Worm (Caenorhabditis elegans): Measurements from ENCODE around the gene gnrr-5.
A peak's percentile ranks its signal among the peaks of the same experiment; 100 is the strongest.

The gnrr-5 gene

DNA sequence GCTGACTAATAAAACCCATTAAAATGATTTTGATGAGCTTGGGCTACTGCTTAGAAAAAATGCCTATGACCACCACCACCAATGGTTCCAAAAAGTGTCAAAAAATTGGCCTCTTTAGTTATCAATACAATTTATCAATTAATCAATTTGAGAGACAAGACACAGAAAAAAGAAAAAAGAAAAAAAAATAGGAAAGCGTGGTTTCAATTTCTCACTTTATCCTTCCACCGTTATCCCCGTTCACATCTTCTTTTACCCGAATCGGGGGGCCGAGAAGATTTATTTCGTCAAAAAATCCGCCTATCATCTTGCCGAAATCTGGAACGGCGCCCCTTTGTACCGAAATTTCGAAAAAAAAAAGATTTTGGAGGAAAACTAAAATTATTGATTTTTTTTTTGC is 46.2 kb upstream of the gnrr-5 start:
- TF ChIP-seq unc-39 (tag; optimal IDR thresholded peaks at IDR 0.05) (no peak), nhr-76 (tag; optimal IDR thresholded peaks at IDR 0.05) (no peak), sptf-1 (tag; optimal IDR thresholded peaks at IDR 0.05) (no peak), nhr-2 (tag; optimal IDR thresholded peaks at IDR 0.05) (no peak), M03D4.4 (tag; optimal IDR thresholded peaks at IDR 0.05) (no peak)

DNA sequence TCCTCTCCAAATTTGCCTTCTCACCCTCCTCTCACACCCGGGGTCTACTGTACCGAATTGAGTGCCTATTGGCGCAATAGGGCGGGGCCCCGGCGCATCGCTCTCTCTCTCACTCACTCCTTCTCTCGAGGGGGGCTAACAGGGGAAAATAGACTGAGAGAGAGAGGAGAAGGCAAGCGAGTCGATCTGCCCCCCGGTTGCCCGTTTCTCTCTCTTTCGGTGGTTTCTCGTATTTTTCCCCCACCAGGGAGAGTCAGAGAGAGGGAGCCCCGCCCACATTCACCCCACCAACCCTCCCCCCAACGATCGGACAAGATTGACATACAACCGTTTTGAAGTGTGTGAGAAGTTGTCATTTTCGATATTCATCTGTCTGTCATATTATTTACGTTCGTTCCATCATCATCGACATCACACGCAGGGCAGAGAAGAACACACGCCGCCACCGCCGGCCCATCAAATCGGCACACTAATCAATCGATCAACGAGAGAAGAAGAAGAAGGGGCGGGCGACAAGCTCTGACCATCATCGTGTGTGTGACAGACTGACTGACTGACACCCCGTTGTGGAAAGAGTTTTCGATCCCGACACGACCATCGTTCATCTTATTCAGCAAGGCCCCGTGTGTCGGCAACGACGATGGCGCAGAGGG is 44.7 kb upstream of the gnrr-5 start:
- peak; percentile 14 for TF ChIP-seq sem-2 (GFP tag; optimal IDR thresholded peaks at IDR 0.05)
- no peak for TF ChIP-seq elt-3 (tag; optimal IDR thresholded peaks at IDR 0.05)
- TF ChIP-seq sptf-1 (tag; optimal IDR thresholded peaks at IDR 0.05), result peak; percentile 15
- no peak for TF ChIP-seq nhr-237 (tag; optimal IDR thresholded peaks at IDR 0.05)
- TF ChIP-seq mab-5 (tag; optimal IDR thresholded peaks at IDR 0.05), result no peak
- peak; percentile 83 for TF ChIP-seq ham-2 (GFP tag; optimal IDR thresholded peaks at IDR 0.05)
- TF ChIP-seq ztf-11 (tag; optimal IDR thresholded peaks at IDR 0.05), result no peak
- TF ChIP-seq nhr-76 (tag; optimal IDR thresholded peaks at IDR 0.05), result no peak
- peak; percentile 43 for TF ChIP-seq cnd-1 (tag; optimal IDR thresholded peaks at IDR 0.05)
- no peak for TF ChIP-seq lin-13 (tag; optimal IDR thresholded peaks at IDR 0.05)
- no peak for TF ChIP-seq unc-39 (tag; optimal IDR thresholded peaks at IDR 0.05)
- TF ChIP-seq nhr-28 (tag; optimal IDR thresholded peaks at IDR 0.05), result no peak
- TF ChIP-seq ceh-43 (GFP tag; optimal IDR thresholded peaks at IDR 0.05), result no peak
- TF ChIP-seq mls-2 (tag; optimal IDR thresholded peaks at IDR 0.05), result no peak
- TF ChIP-seq ceh-39 (tag; optimal IDR thresholded peaks at IDR 0.05), result no peak
- TF ChIP-seq elt-1 (tag; optimal IDR thresholded peaks at IDR 0.05; ENCODE audit: borderline replicate concordance, insufficient read depth), result no peak
- TF ChIP-seq snpc-4 (tag; optimal IDR thresholded peaks at IDR 0.05), result no peak
- TF ChIP-seq M03D4.4 (tag; optimal IDR thresholded peaks at IDR 0.05), result peak; percentile 11
- no peak for TF ChIP-seq nhr-2 (tag; optimal IDR thresholded peaks at IDR 0.05)
- TF ChIP-seq blmp-1 (tag; optimal IDR thresholded peaks at IDR 0.05), result peak; percentile 38
- TF ChIP-seq ces-1 (GFP tag; optimal IDR thresholded peaks at IDR 0.05), result peak; percentile 19
- peak; percentile 100 for TF ChIP-seq unc-62 (GFP tag; optimal IDR thresholded peaks at IDR 0.05)
- TF ChIP-seq ceh-83 (GFP tag; optimal IDR thresholded peaks at IDR 0.05), result no peak
- TF ChIP-seq unc-120 (tag; optimal IDR thresholded peaks at IDR 0.05; ENCODE audit: poor library complexity, severe bottlenecking), result peak; percentile 82
- TF ChIP-seq bed-3 (GFP tag; optimal IDR thresholded peaks at IDR 0.05), result no peak
- peak; percentile 91 for TF ChIP-seq lsy-2 (tag; optimal IDR thresholded peaks at IDR 0.05)
- no peak for TF ChIP-seq nhr-12 (tag; optimal IDR thresholded peaks at IDR 0.05)
- TF ChIP-seq zip-8 (tag; optimal IDR thresholded peaks at IDR 0.05), result no peak
- no peak for TF ChIP-seq hlh-1 (tag; optimal IDR thresholded peaks at IDR 0.05)

DNA sequence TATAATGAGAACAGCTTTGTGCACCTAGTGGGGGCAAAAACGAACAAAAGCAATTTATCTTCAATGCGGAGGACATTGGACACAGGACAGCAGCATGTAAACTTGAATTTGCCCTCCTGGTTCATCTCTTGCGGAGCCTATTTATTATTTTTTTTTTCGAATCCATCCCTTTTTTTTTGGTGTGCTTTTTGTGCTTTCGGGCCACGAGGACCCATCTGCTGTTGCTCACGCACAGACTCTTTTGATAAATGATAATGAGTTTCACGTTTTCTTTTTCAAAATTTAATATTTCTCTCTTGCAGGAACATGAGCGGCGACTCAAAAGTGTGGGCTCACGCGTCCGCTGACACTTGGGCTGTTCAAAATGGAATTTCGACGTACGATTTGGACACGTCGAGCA is 42.6 kb upstream of the gnrr-5 start, which contains the start of gene unc-62:
unc-62 (plus strand) TSS at position 301 of the 400 bp plus-strand sequence.
- TF ChIP-seq pha-4 (tag; optimal IDR thresholded peaks at IDR 0.05) (no peak), nhr-28 (tag; optimal IDR thresholded peaks at IDR 0.05) (no peak), lsy-2 (tag; optimal IDR thresholded peaks at IDR 0.05) (no peak), tbx-8 (GFP tag; optimal IDR thresholded peaks at IDR 0.05) (no peak), mab-5 (tag; optimal IDR thresholded peaks at IDR 0.05) (no peak), flh-1 (GFP tag; optimal IDR thresholded peaks at IDR 0.05) (no peak), nhr-76 (tag; optimal IDR thresholded peaks at IDR 0.05) (no peak), unc-62 (GFP tag; optimal IDR thresholded peaks at IDR 0.05) (no peak), M03D4.4 (tag; optimal IDR thresholded peaks at IDR 0.05) (no peak), elt-3 (tag; optimal IDR thresholded peaks at IDR 0.05) (no peak), blmp-1 (tag; optimal IDR thresholded peaks at IDR 0.05) (no peak), snpc-4 (tag; optimal IDR thresholded peaks at IDR 0.05) (no peak), lin-32 (GFP tag; optimal IDR thresholded peaks at IDR 0.05) (no peak), ceh-83 (GFP tag; optimal IDR thresholded peaks at IDR 0.05) (no peak), ham-2 (GFP tag; optimal IDR thresholded peaks at IDR 0.05) (no peak), hlh-1 (tag; optimal IDR thresholded peaks at IDR 0.05) (no peak), cnd-1 (tag; optimal IDR thresholded peaks at IDR 0.05) (no peak), sptf-1 (tag; optimal IDR thresholded peaks at IDR 0.05) (no peak)

DNA sequence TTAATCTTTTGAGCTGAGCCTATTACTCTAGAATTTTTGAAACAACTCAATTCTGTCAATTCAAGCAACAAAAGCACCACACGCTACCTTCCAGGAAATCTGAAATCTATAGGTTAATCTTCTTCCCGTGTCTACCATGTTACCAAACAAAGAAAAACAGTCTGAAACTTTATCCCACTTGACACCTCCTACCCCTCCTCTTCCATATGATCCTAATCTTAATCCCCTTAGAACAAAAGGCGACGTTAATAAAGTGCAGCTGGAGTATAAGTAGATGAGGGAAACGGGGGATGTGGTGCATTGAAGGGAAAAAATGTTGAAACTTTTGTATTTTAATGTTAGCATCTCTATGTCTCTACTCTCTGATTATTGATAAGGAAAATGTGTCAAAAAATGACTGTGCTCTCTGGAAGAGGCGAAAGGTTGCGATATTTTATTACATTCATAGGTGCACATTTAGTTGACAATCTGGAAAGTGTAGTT is 41.6 kb upstream of the gnrr-5 start:
- TF ChIP-seq unc-62 (GFP tag; optimal IDR thresholded peaks at IDR 0.05) (peak; percentile 34), nhr-2 (tag; optimal IDR thresholded peaks at IDR 0.05) (peak; percentile 68), hlh-1 (tag; optimal IDR thresholded peaks at IDR 0.05) (no peak), ces-1 (GFP tag; optimal IDR thresholded peaks at IDR 0.05) (peak; percentile 19)

Data from whole organism, mixed stage, embryonic.